Fruit fly (Drosophila melanogaster) whole organism, embryonic: ENCODE data around the gene CG18765.

Experiments used
- Abd-B ChIP-seq: fragments of 200-800 bp; sonication (Bioruptor generic); optimal IDR thresholded peaks from 2 replicates; lab custom pipeline; 2018; ENCODE audit warnings: missing biosample characterization, mild to moderate bottlenecking, missing genetic modification characterization, moderate library complexity
- CG10565 ChIP-seq: fragments of 200-800 bp; sonication (Bioruptor generic); optimal IDR thresholded peaks from 3 replicates; lab custom pipeline; 2016; ENCODE audit warnings: missing biosample characterization, mild to moderate bottlenecking, missing genetic modification characterization
- CG10654 ChIP-seq: fragments of 200-800 bp; sonication (Bioruptor generic); optimal IDR thresholded peaks from 2 replicates; lab custom pipeline; 2016; ENCODE audit warnings: missing biosample characterization, missing genetic modification characterization
- CG10959 ChIP-seq: fragments of 200-800 bp; sonication (Bioruptor generic); IDR thresholded peaks from 2 replicates; pipeline ENCODE4 v1.3.6; 2022; ENCODE audit warnings: missing biosample characterization, missing genetic modification characterization
- CG11247 ChIP-seq: fragments of 200-800 bp; sonication (Bioruptor generic); IDR thresholded peaks from 2 replicates; pipeline ENCODE4 v1.3.6; 2022; ENCODE audit warnings: missing biosample characterization, missing genetic modification characterization
- CG11456 ChIP-seq: fragments of 200-800 bp; sonication (Bioruptor generic); IDR thresholded peaks from 3 replicates; pipeline ENCODE4 v1.3.6; 2022; ENCODE audit warnings: missing biosample characterization, missing genetic modification characterization
- CG11504 ChIP-seq: fragments of 200-800 bp; sonication (Bioruptor generic); optimal IDR thresholded peaks from 3 replicates; lab custom pipeline; 2019; ENCODE audit warnings: missing biosample characterization, mild to moderate bottlenecking, missing genetic modification characterization, moderate library complexity
- CG1233 ChIP-seq: fragments of 200-800 bp; sonication (Bioruptor generic); optimal IDR thresholded peaks from 4 replicates; lab custom pipeline; 2018; ENCODE audit warnings: missing biosample characterization, mild to moderate bottlenecking, missing genetic modification characterization
- CG13123 ChIP-seq: fragments of 200-800 bp; sonication (Bioruptor generic); optimal IDR thresholded peaks from 2 replicates; lab custom pipeline; 2016; ENCODE audit warnings: missing biosample characterization, missing genetic modification characterization
- CG13624 ChIP-seq: fragments of 200-800 bp; sonication (Bioruptor generic); optimal IDR thresholded peaks from 2 replicates; lab custom pipeline; 2016; ENCODE audit warnings: missing biosample characterization, missing genetic modification characterization
- CG14667 ChIP-seq: fragments of 200-800 bp; sonication (Bioruptor generic); IDR thresholded peaks from 2 replicates; pipeline ENCODE4 v1.3.6; 2022; ENCODE audit warnings: missing biosample characterization, missing genetic modification characterization
- CG16815 ChIP-seq: fragments of 200-800 bp; sonication (Bioruptor generic); optimal IDR thresholded peaks from 3 replicates; lab custom pipeline; 2017; ENCODE audit warnings: missing biosample characterization, mild to moderate bottlenecking, missing genetic modification characterization
- CG2875 ChIP-seq: fragments of 200-800 bp; sonication (Bioruptor generic); optimal IDR thresholded peaks from 2 replicates; lab custom pipeline; 2017; ENCODE audit warnings: missing biosample characterization, mild to moderate bottlenecking, missing genetic modification characterization, missing genetic modification reagents
- CG4282 ChIP-seq: fragments of 200-800 bp; sonication (Bioruptor generic); optimal IDR thresholded peaks from 2 replicates; lab custom pipeline; 2016; ENCODE audit warnings: missing biosample characterization, missing genetic modification characterization
- CG4424 ChIP-seq: fragments of 200-800 bp; sonication (Bioruptor generic); optimal IDR thresholded peaks from 3 replicates; lab custom pipeline; 2016; ENCODE audit warnings: missing biosample characterization, missing genetic modification characterization
- CG5953 ChIP-seq: fragments of 200-800 bp; sonication (Bioruptor generic); IDR thresholded peaks from 2 replicates; pipeline ENCODE4 v1.3.6; 2022; ENCODE audit warnings: missing biosample characterization, missing genetic modification characterization
- CG6854 ChIP-seq: fragments of 200-800 bp; sonication (Bioruptor generic); optimal IDR thresholded peaks from 3 replicates; lab custom pipeline; 2017; ENCODE audit warnings: missing biosample characterization, mild to moderate bottlenecking, missing genetic modification characterization
- CG7271 ChIP-seq: fragments of 200-800 bp; sonication (Bioruptor generic); optimal IDR thresholded peaks from 2 replicates; lab custom pipeline; 2018; ENCODE audit warnings: missing biosample characterization, mild to moderate bottlenecking, missing genetic modification characterization, moderate library complexity
- CG9817 ChIP-seq: fragments of 200-800 bp; sonication (Bioruptor generic); optimal IDR thresholded peaks from 2 replicates; lab custom pipeline; 2018; ENCODE audit warnings: missing biosample characterization, mild to moderate bottlenecking, missing genetic modification characterization, moderate library complexity
- Camta ChIP-seq: fragments of 200-800 bp; sonication (Bioruptor generic); optimal IDR thresholded peaks from 2 replicates; lab custom pipeline; 2016; ENCODE audit warnings: missing biosample characterization, missing genetic modification characterization
- Dek ChIP-seq: fragments of 200-800 bp; sonication (Bioruptor generic); optimal IDR thresholded peaks from 3 replicates; lab custom pipeline; 2019; ENCODE audit warnings: missing biosample characterization, mild to moderate bottlenecking, missing genetic modification characterization, moderate library complexity
- Doc2 ChIP-seq: fragments of 200-800 bp; sonication (Bioruptor generic); IDR thresholded peaks from 2 replicates; pipeline ENCODE4 v1.3.6; 2022; ENCODE audit warnings: missing biosample characterization, missing genetic modification characterization
- ERR ChIP-seq: fragments of 200-800 bp; sonication (Bioruptor generic); optimal IDR thresholded peaks from 2 replicates; lab custom pipeline; 2016; ENCODE audit warnings: missing biosample characterization, missing genetic modification characterization
- Eip74EF ChIP-seq, 2 experiments: fragments of 200-800 bp in 1 of 2; fragments of >200 bp in 1 of 2; sonication (Bioruptor generic) in 1 of 2; optimal IDR thresholded peaks; 2 replicates each; lab custom pipeline; 2017 to 2019; ENCODE audit warnings: missing biosample characterization in 2 of 2, missing genetic modification characterization in 2 of 2, mild to moderate bottlenecking in 1 of 2, moderate library complexity in 1 of 2
- Ets97D ChIP-seq: fragments of 200-800 bp; sonication (Bioruptor generic); optimal IDR thresholded peaks from 3 replicates; lab custom pipeline; 2016; ENCODE audit warnings: missing biosample characterization, missing genetic modification characterization
- HLH54F ChIP-seq: fragments of 200-800 bp; sonication (Bioruptor generic); optimal IDR thresholded peaks from 3 replicates; lab custom pipeline; 2016; ENCODE audit warnings: missing biosample characterization, missing genetic modification characterization
- MBD-R2 ChIP-seq: fragments of 200-800 bp; sonication (Bioruptor generic); IDR thresholded peaks from 2 replicates; pipeline ENCODE4 v1.3.6; 2022; ENCODE audit warnings: missing biosample characterization, missing genetic modification characterization
- Max ChIP-seq: fragments of 200-800 bp; sonication (Bioruptor generic); optimal IDR thresholded peaks from 2 replicates; lab custom pipeline; 2016; ENCODE audit warnings: missing biosample characterization, mild to moderate bottlenecking, missing genetic modification characterization
- Mes4 ChIP-seq: fragments of 200-800 bp; sonication (Bioruptor generic); optimal IDR thresholded peaks from 2 replicates; lab custom pipeline; 2016; ENCODE audit warnings: missing biosample characterization, missing genetic modification characterization
- Side ChIP-seq: fragments of 200-800 bp; sonication (Bioruptor generic); optimal IDR thresholded peaks from 2 replicates; lab custom pipeline; 2016; ENCODE audit warnings: missing biosample characterization, missing genetic modification characterization
- ap ChIP-seq: fragments of 200-800 bp; sonication (Bioruptor generic); IDR thresholded peaks from 2 replicates; pipeline ENCODE4 v1.3.6; 2022; ENCODE audit warnings: missing biosample characterization, missing genetic modification characterization
- bbx ChIP-seq: fragments of 200-800 bp; sonication (Bioruptor generic); IDR thresholded peaks from 2 replicates; pipeline ENCODE4 v1.3.6; 2022; ENCODE audit warnings: missing biosample characterization, missing genetic modification characterization; ENCODE audit not compliant: partially characterized antibody
- chn ChIP-seq: fragments of 200-800 bp; sonication (Bioruptor generic); optimal IDR thresholded peaks from 2 replicates; lab custom pipeline; 2016; ENCODE audit warnings: missing biosample characterization, missing genetic modification characterization
- danr ChIP-seq: fragments of 200-800 bp; sonication (Bioruptor generic); IDR thresholded peaks from 2 replicates; pipeline ENCODE4 v1.3.6; 2022; ENCODE audit warnings: missing biosample characterization, missing genetic modification characterization
- fd102C ChIP-seq: fragments of 200-800 bp; sonication (Bioruptor generic); optimal IDR thresholded peaks from 2 replicates; lab custom pipeline; 2018; ENCODE audit warnings: missing biosample characterization, mild to moderate bottlenecking, missing genetic modification characterization, moderate library complexity
- fd96Cb ChIP-seq: fragments of 200-800 bp; sonication (Bioruptor generic); optimal IDR thresholded peaks from 2 replicates; lab custom pipeline; 2018; ENCODE audit warnings: missing biosample characterization, mild to moderate bottlenecking, missing genetic modification characterization, moderate library complexity
- ftz-f1 ChIP-seq: fragments of 200-800 bp; sonication (Bioruptor generic); optimal IDR thresholded peaks from 2 replicates; lab custom pipeline; 2016; ENCODE audit warnings: missing biosample characterization, missing genetic modification characterization
- gcm ChIP-seq: fragments of 200-800 bp; sonication (Bioruptor generic); optimal IDR thresholded peaks from 2 replicates; lab custom pipeline; 2019; ENCODE audit warnings: missing biosample characterization, mild to moderate bottlenecking, missing genetic modification characterization, moderate library complexity
- ham ChIP-seq: fragments of 200-800 bp; sonication (Bioruptor generic); IDR thresholded peaks from 2 replicates; pipeline ENCODE4 v1.3.6; 2022; ENCODE audit warnings: missing biosample characterization, missing genetic modification characterization
- jing ChIP-seq: fragments of 200-800 bp; sonication (Bioruptor generic); optimal IDR thresholded peaks from 2 replicates; lab custom pipeline; 2018; ENCODE audit warnings: missing biosample characterization, mild to moderate bottlenecking, missing genetic modification characterization
- klu ChIP-seq: fragments of 200-800 bp; sonication (Bioruptor generic); IDR thresholded peaks from 2 replicates; pipeline ENCODE4 v1.3.6; 2022; ENCODE audit warnings: missing biosample characterization, missing genetic modification characterization
- lab ChIP-seq: fragments of 200-800 bp; sonication (Bioruptor generic); optimal IDR thresholded peaks from 3 replicates; lab custom pipeline; 2017; ENCODE audit warnings: missing biosample characterization, missing genetic modification characterization, mild to moderate bottlenecking, moderate library complexity, missing genetic modification reagents
- lov ChIP-seq, 2 experiments: fragments of 200-800 bp in 1 of 2; fragments of >200 bp in 1 of 2; sonication (Bioruptor generic) in 1 of 2; IDR thresholded peaks in 1 of 2; optimal IDR thresholded peaks in 1 of 2; 2 replicates in 1 of 2; 3 replicates in 1 of 2; pipeline versions ENCODE4 v1.3.6 to Lab custom; 2017 to 2022; ENCODE audit warnings: missing biosample characterization in 1 of 2, missing genetic modification characterization in 1 of 2
- nom ChIP-seq: fragments of 200-800 bp; sonication (Bioruptor generic); optimal IDR thresholded peaks from 2 replicates; lab custom pipeline; 2017; ENCODE audit warnings: missing biosample characterization, missing genetic modification characterization, mild to moderate bottlenecking, moderate library complexity, missing genetic modification reagents
- org-1 ChIP-seq: fragments of 200-800 bp; sonication (Bioruptor generic); optimal IDR thresholded peaks from 2 replicates; lab custom pipeline; 2017; ENCODE audit warnings: missing biosample characterization, missing genetic modification characterization
- rib ChIP-seq: fragments of 200-800 bp; sonication (Bioruptor generic); IDR thresholded peaks from 2 replicates; pipeline ENCODE4 v1.3.6; 2022; ENCODE audit warnings: missing biosample characterization, missing genetic modification characterization
- slou ChIP-seq: fragments of 200-800 bp; sonication (Bioruptor generic); optimal IDR thresholded peaks from 3 replicates; lab custom pipeline; 2016; ENCODE audit warnings: missing biosample characterization, missing genetic modification characterization
- ssp ChIP-seq: fragments of 200-800 bp; sonication (Bioruptor generic); IDR thresholded peaks from 2 replicates; pipeline ENCODE4 v1.3.6; 2022; ENCODE audit warnings: missing biosample characterization, missing genetic modification characterization
- unpg ChIP-seq: fragments of 200-800 bp; sonication (Bioruptor generic); optimal IDR thresholded peaks from 3 replicates; lab custom pipeline; 2018; ENCODE audit warnings: missing biosample characterization, mild to moderate bottlenecking, missing genetic modification characterization, moderate library complexity
- yki ChIP-seq: fragments of >200 bp; optimal IDR thresholded peaks from 3 replicates; lab custom pipeline; 2018
- zfh2 ChIP-seq: fragments of 200-800 bp; sonication (Bioruptor generic); optimal IDR thresholded peaks from 2 replicates; lab custom pipeline; 2016; ENCODE audit warnings: missing biosample characterization, missing genetic modification characterization

CG18765 gene

dm6 chr3R:11649449-11649848, 42.1 kb downstream of the CG18765 start (continued):
- TF ChIP-seq rib (GFP tag; lab: Robert Waterston, UW) (peak; percentile 97), org-1 (GFP tag; lab: Kevin White, UChicago) (peak; percentile 92), gcm (GFP tag; lab: Kevin White, UChicago) (peak; percentile 83), slou (GFP tag; lab: Kevin White, UChicago) (peak; percentile 93), CG10654 (GFP tag; lab: Kevin White, UChicago) (peak; percentile 95), CG4282 (GFP tag; lab: Kevin White, UChicago) (peak; percentile 96), ssp (GFP tag; lab: Robert Waterston, UW) (peak; percentile 85), Mes4 (GFP tag; lab: Kevin White, UChicago) (peak; percentile 87), Side (GFP tag; lab: Kevin White, UChicago) (peak; percentile 97), fd102C (peak; percentile 54), CG11504 (tag; lab: Kevin White, UChicago) (peak; percentile 95), fd96Cb (peak; percentile 92), zfh2 (GFP tag; lab: Kevin White, UChicago) (peak; percentile 98), yki (lab: Kevin White, UChicago) (no peak), danr (GFP tag; lab: Robert Waterston, UW) (peak; percentile 95), klu (GFP tag; lab: Robert Waterston, UW) (peak; percentile 93), CG4424 (peak; percentile 94), ap (GFP tag; lab: Robert Waterston, UW) (peak; percentile 96), Doc2 (peak; percentile 86), lov (optimal IDR thresholded peaks at IDR 0.05; lab: Kevin White, UChicago) (no peak), lov (GFP tag; IDR thresholded peaks at IDR 0.05; lab: Robert Waterston, UW) (peak; percentile 92; the same call in 2 of the 3 replicates), CG11247 (GFP tag; lab: Robert Waterston, UW) (peak; percentile 98), lab (GFP tag; lab: Kevin White, UChicago) (peak; percentile 98), CG14667 (peak; percentile 96), CG5953 (GFP tag; lab: Robert Waterston, UW) (peak; percentile 95), CG16815 (peak; percentile 90), ftz-f1 (peak; percentile 63), CG1233 (GFP tag; lab: Kevin White, UChicago) (peak; percentile 95), CG6854 (GFP tag; lab: Kevin White, UChicago) (peak; percentile 89), Camta (GFP tag; lab: Kevin White, UChicago) (peak; percentile 95), Max (peak; percentile 94), jing (GFP tag; lab: Kevin White, UChicago) (peak; percentile 88), CG7271 (tag; lab: Kevin White, UChicago) (peak; percentile 21), Eip74EF (GFP tag; optimal IDR thresholded peaks at IDR 0.05; lab: Kevin White, UChicago) (peak in 1 of 2 experiments; percentile 81), CG10565 (GFP tag; lab: Kevin White, UChicago) (peak; percentile 83), CG10959 (peak; percentile 82), chn (GFP tag; lab: Kevin White, UChicago) (peak; percentile 97), nom (GFP tag; lab: Kevin White, UChicago) (peak; percentile 8), CG9817 (tag; lab: Kevin White, UChicago) (peak; percentile 98), MBD-R2 (peak; percentile 94), CG13123 (GFP tag; lab: Kevin White, UChicago) (peak; percentile 91), CG13624 (GFP tag; lab: Kevin White, UChicago) (peak; percentile 98), Ets97D (GFP tag; lab: Kevin White, UChicago) (peak; percentile 84), Dek (peak; percentile 97), unpg (GFP tag; lab: Kevin White, UChicago) (peak; percentile 96), ham (GFP tag; lab: Robert Waterston, UW) (peak; percentile 90), CG11456 (GFP tag; lab: Robert Waterston, UW) (peak; percentile 98), Abd-B (GFP tag; lab: Kevin White, UChicago) (peak; percentile 93), CG2875 (GFP tag; lab: Kevin White, UChicago) (peak; percentile 82), bbx (GFP tag; lab: Robert Waterston, UW) (no peak), ERR (peak; percentile 95), HLH54F (peak; percentile 97)
